Worm (Caenorhabditis elegans): ENCODE results near the gene twk-21.

DNA sequence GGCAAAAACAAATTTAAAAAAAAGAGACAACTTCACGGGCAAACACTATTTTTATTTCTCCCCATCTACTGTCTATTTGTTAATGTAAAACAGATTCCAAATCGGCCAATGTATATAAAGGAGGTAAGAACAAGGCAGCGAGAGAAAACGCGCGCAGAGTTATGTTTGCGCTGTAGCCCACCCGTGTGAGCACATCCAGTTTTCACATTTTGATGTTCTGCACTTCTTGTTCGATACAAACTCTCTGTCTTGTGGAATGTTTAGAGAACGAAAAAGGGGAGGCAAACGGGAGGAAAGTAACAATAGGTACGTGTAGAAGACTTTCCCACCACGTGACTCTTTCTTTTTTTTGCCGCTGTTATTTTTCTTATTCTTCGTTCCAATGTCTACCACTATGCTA, 52.8 kb downstream of the twk-21 start:
- no peak for TF ChIP-seq tab-1 (GFP tag; IDR thresholded peaks at IDR 0.05)
- no peak for TF ChIP-seq med-1 (GFP tag; optimal IDR thresholded peaks at IDR 0.05; ENCODE audit: insufficient read depth)
- no peak for TF ChIP-seq cog-1 (tag; optimal IDR thresholded peaks at IDR 0.05)
- no peak for TF ChIP-seq ztf-23 (GFP tag; IDR thresholded peaks at IDR 0.05)
- TF ChIP-seq klf-2 (GFP tag; conservative IDR thresholded peaks at IDR 0.05) = no peak
- TF ChIP-seq ztf-29 (GFP tag; IDR thresholded peaks at IDR 0.05) = no peak
- TF ChIP-seq flt-1 (GFP tag; IDR thresholded peaks at IDR 0.05) = no peak
- TF ChIP-seq ref-1 (GFP tag; conservative IDR thresholded peaks at IDR 0.05) = no peak
- no peak for TF ChIP-seq T22C8.4 (GFP tag; IDR thresholded peaks at IDR 0.05)

All from whole organism, midembryonic.